Worm (Caenorhabditis elegans): Measurements from ENCODE around the gene ral-1.

Gene ral-1

ce11 chrIII:3351672-3352071 is 40.6 kb downstream of the ral-1 start:
- TF ChIP-seq ZK546.5 (tag; optimal IDR thresholded peaks at IDR 0.05) = no peak
- no peak for TF ChIP-seq nhr-6 (tag; optimal IDR thresholded peaks at IDR 0.05)
- peak; percentile 12 for TF ChIP-seq sma-3 (GFP tag; optimal IDR thresholded peaks at IDR 0.05)
- no peak for TF ChIP-seq nhr-10 (tag; optimal IDR thresholded peaks at IDR 0.05)
- TF ChIP-seq aly-2 (tag; optimal IDR thresholded peaks at IDR 0.05) = no peak
- TF ChIP-seq nhr-25 (tag; optimal IDR thresholded peaks at IDR 0.05) = peak; percentile 15
- no peak for TF ChIP-seq skn-1 (tag; optimal IDR thresholded peaks at IDR 0.05)
- TF ChIP-seq sma-9 (GFP tag; optimal IDR thresholded peaks at IDR 0.05) = no peak
- no peak for TF ChIP-seq sma-9 (tag; optimal IDR thresholded peaks at IDR 0.05)

ce11 chrIII:3355791-3356190 is 44.7 kb downstream of the ral-1 start:
- TF ChIP-seq unc-39 (tag; optimal IDR thresholded peaks at IDR 0.05) (no peak), sma-3 (GFP tag; optimal IDR thresholded peaks at IDR 0.05) (no peak), nhr-25 (tag; optimal IDR thresholded peaks at IDR 0.05) (no peak), mbf-1 (tag; optimal IDR thresholded peaks at IDR 0.05) (no peak), peb-1 (tag; optimal IDR thresholded peaks at IDR 0.05) (no peak)

- no peak for TF ChIP-seq nhr-6 (tag; optimal IDR thresholded peaks at IDR 0.05)
- no peak for TF ChIP-seq mab-5 (tag; optimal IDR thresholded peaks at IDR 0.05)
- no peak for TF ChIP-seq fos-1 (tag; optimal IDR thresholded peaks at IDR 0.05)
- no peak for TF ChIP-seq Y55F3AM.14 (GFP tag; optimal IDR thresholded peaks at IDR 0.05)
- no peak for TF ChIP-seq alr-1 (tag; optimal IDR thresholded peaks at IDR 0.05)
- no peak for TF ChIP-seq lin-11 (tag; optimal IDR thresholded peaks at IDR 0.05)
- no peak for TF ChIP-seq nhr-21 (tag; optimal IDR thresholded peaks at IDR 0.05)
- no peak for TF ChIP-seq sem-4 (tag; optimal IDR thresholded peaks at IDR 0.05)
- no peak for TF ChIP-seq sma-9 (GFP tag; optimal IDR thresholded peaks at IDR 0.05)
- TF ChIP-seq sma-9 (tag; optimal IDR thresholded peaks at IDR 0.05) = no peak
- TF ChIP-seq lin-39 (tag; optimal IDR thresholded peaks at IDR 0.05) = no peak
- TF ChIP-seq dmd-4 (tag; optimal IDR thresholded peaks at IDR 0.05) = no peak
- no peak for TF ChIP-seq ztf-1 (GFP tag; conservative IDR thresholded peaks at IDR 0.05)
- TF ChIP-seq ztf-4 (tag; optimal IDR thresholded peaks at IDR 0.05) = no peak
Observed at ce11 chrIII:3360067-3360466, 49.0 kb downstream of the ral-1 start.

Measured in whole organism, L2 larva.